Worm (Caenorhabditis elegans) whole organism, young adult: ENCODE results near the gene ceeh-1.

Experiments
- C06A6.2 ChIP-seq: fragments of 200-800 bp; sonication (Bioruptor generic); conservative IDR thresholded peaks from 2 replicates; pipeline ENCODE4 v1.3.6; 2022; ENCODE audit warnings: missing genetic modification characterization, missing compliant biosample characterization
- D2030.7 ChIP-seq: fragments of 200-800 bp; sonication (Bioruptor generic); IDR thresholded peaks from 2 replicates; pipeline ENCODE4 v1.3.6; 2022; ENCODE audit warnings: missing genetic modification reagents, missing genetic modification characterization, missing compliant biosample characterization
- F10E7.11 ChIP-seq: sonication (generic microtip); optimal IDR thresholded peaks from 2 replicates; lab custom pipeline; 2017; ENCODE audit warnings: mild to moderate bottlenecking, missing genetic modification characterization, moderate library complexity, missing compliant biosample characterization
- F22D6.2 ChIP-seq: sonication (generic microtip); optimal IDR thresholded peaks from 2 replicates; lab custom pipeline; 2016; ENCODE audit warnings: mild to moderate bottlenecking, missing genetic modification characterization, missing compliant biosample characterization
- F37B4.10 ChIP-seq: fragments of 200-800 bp; sonication (Bioruptor generic); IDR thresholded peaks from 2 replicates; pipeline ENCODE4 v1.3.6; 2022; ENCODE audit warnings: missing genetic modification characterization, missing compliant biosample characterization
- F39B2.1 ChIP-seq: fragments of 200-800 bp; sonication (Bioruptor generic); IDR thresholded peaks from 2 replicates; pipeline ENCODE4 v1.3.6; 2022; ENCODE audit warnings: missing genetic modification reagents, missing genetic modification characterization, missing compliant biosample characterization
- F55B11.4 ChIP-seq: sonication (generic microtip); optimal IDR thresholded peaks from 2 replicates; lab custom pipeline; 2016; ENCODE audit warnings: missing compliant biosample characterization, missing genetic modification characterization, borderline replicate concordance; ENCODE audit not compliant: insufficient read depth
- F57C9.4 ChIP-seq: sonication (generic microtip); optimal IDR thresholded peaks from 2 replicates; lab custom pipeline; 2017; ENCODE audit warnings: mild to moderate bottlenecking, missing genetic modification characterization, missing compliant biosample characterization
- T26A5.8 ChIP-seq: sonication (generic microtip); optimal IDR thresholded peaks from 2 replicates; lab custom pipeline; 2016; ENCODE audit warnings: missing genetic modification characterization, missing compliant biosample characterization
- Y53F4B.3 ChIP-seq: fragments of 200-800 bp; sonication (Bioruptor generic); IDR thresholded peaks from 2 replicates; pipeline ENCODE4 v1.3.6; 2022; ENCODE audit warnings: missing genetic modification reagents, missing genetic modification characterization, missing compliant biosample characterization
- Y79H2A.3 ChIP-seq: fragments of 200-800 bp; sonication (Bioruptor generic); conservative IDR thresholded peaks from 2 replicates; pipeline ENCODE4 v1.3.6; 2022; ENCODE audit warnings: missing genetic modification reagents, missing genetic modification characterization, missing compliant biosample characterization
- aptf-2 ChIP-seq: fragments of 200-800 bp; sonication (Bioruptor generic); conservative IDR thresholded peaks from 2 replicates; pipeline ENCODE4 v1.3.6; 2022; ENCODE audit warnings: missing genetic modification reagents, missing genetic modification characterization, missing compliant biosample characterization
- athp-1 ChIP-seq: sonication (generic microtip); optimal IDR thresholded peaks from 2 replicates; lab custom pipeline; 2017; ENCODE audit warnings: mild to moderate bottlenecking, missing genetic modification characterization, missing compliant biosample characterization
- attf-3 ChIP-seq: fragments of 200-800 bp; sonication (Bioruptor generic); conservative IDR thresholded peaks from 2 replicates; pipeline ENCODE4 v1.3.6; 2022; ENCODE audit warnings: missing genetic modification reagents, missing genetic modification characterization, missing compliant biosample characterization
- ccch-3 ChIP-seq: fragments of 200-800 bp; sonication (Bioruptor generic); optimal IDR thresholded peaks from 2 replicates; lab custom pipeline; 2018; ENCODE audit warnings: mild to moderate bottlenecking, missing genetic modification characterization, missing compliant biosample characterization
- ceh-100 ChIP-seq: fragments of 200-800 bp; sonication (Bioruptor generic); IDR thresholded peaks from 2 replicates; pipeline ENCODE4 v1.3.6; 2022; ENCODE audit warnings: missing genetic modification reagents, missing genetic modification characterization, missing compliant biosample characterization
- ceh-27 ChIP-seq: fragments of 200-800 bp; sonication (Bioruptor generic); optimal IDR thresholded peaks from 2 replicates; lab custom pipeline; 2018; ENCODE audit warnings: mild to moderate bottlenecking, missing genetic modification characterization, moderate library complexity, missing compliant biosample characterization
- ceh-40 ChIP-seq: fragments of 200-800 bp; sonication (Bioruptor generic); IDR thresholded peaks from 2 replicates; pipeline ENCODE4 v1.3.6; 2022; ENCODE audit warnings: missing genetic modification characterization, missing compliant biosample characterization
- die-1 ChIP-seq: sonication (generic microtip); optimal IDR thresholded peaks from 2 replicates; lab custom pipeline; 2016; ENCODE audit warnings: missing genotype, mild to moderate bottlenecking, missing genetic modification characterization, missing compliant biosample characterization
- fkh-3 ChIP-seq: sonication (generic microtip); optimal IDR thresholded peaks from 2 replicates; lab custom pipeline; 2016; ENCODE audit warnings: mild to moderate bottlenecking, missing genetic modification characterization, missing compliant biosample characterization
- him-1 ChIP-seq: sonication (generic microtip); optimal IDR thresholded peaks from 2 replicates; lab custom pipeline; 2016; ENCODE audit warnings: missing genotype, missing genetic modification reagents, missing genetic modification characterization, missing compliant biosample characterization
- hlh-12 ChIP-seq: sonication (generic microtip); optimal IDR thresholded peaks from 2 replicates; lab custom pipeline; 2016; ENCODE audit warnings: missing genetic modification characterization, missing compliant biosample characterization
- hrde-1 ChIP-seq: sonication (generic microtip); optimal IDR thresholded peaks from 2 replicates; lab custom pipeline; 2016; ENCODE audit warnings: missing genetic modification characterization, mild to moderate bottlenecking, missing compliant biosample characterization, moderate library complexity, missing genotype, missing genetic modification reagents, borderline replicate concordance
- hsf-1 ChIP-seq: fragments of 200-800 bp; sonication (Bioruptor generic); IDR thresholded peaks from 2 replicates; pipeline ENCODE4 v1.3.6; 2022; ENCODE audit warnings: missing genetic modification reagents, missing genetic modification characterization, missing compliant biosample characterization
- lag-1 ChIP-seq: fragments of 200-800 bp; sonication (Bioruptor generic); IDR thresholded peaks from 2 replicates; pipeline ENCODE4 v1.3.6; 2022; ENCODE audit warnings: missing genetic modification reagents, missing genetic modification characterization, missing compliant biosample characterization
- lin-26 ChIP-seq: fragments of 200-800 bp; sonication (Bioruptor generic); IDR thresholded peaks from 2 replicates; pipeline ENCODE4 v1.3.6; 2022; ENCODE audit warnings: missing genetic modification reagents, missing genetic modification characterization, missing compliant biosample characterization
- lir-1 ChIP-seq: fragments of 200-800 bp; sonication (Bioruptor generic); conservative IDR thresholded peaks from 2 replicates; pipeline ENCODE4 v1.3.6; 2022; ENCODE audit warnings: missing genetic modification reagents, missing genetic modification characterization, missing compliant biosample characterization
- lsl-1 ChIP-seq: fragments of 200-800 bp; sonication (Bioruptor generic); optimal IDR thresholded peaks from 2 replicates; lab custom pipeline; 2018; ENCODE audit warnings: mild to moderate bottlenecking, missing genetic modification characterization, moderate library complexity, missing compliant biosample characterization
- lsy-27 ChIP-seq: sonication (generic microtip); optimal IDR thresholded peaks from 2 replicates; lab custom pipeline; 2017; ENCODE audit warnings: missing genetic modification characterization, mild to moderate bottlenecking, missing compliant biosample characterization, antibody characterized with exemption, missing genotype, borderline replicate concordance; ENCODE audit not compliant: insufficient read depth
- madf-10 ChIP-seq: sonication (generic microtip); optimal IDR thresholded peaks from 2 replicates; lab custom pipeline; 2016; ENCODE audit warnings: mild to moderate bottlenecking, missing genetic modification characterization, missing compliant biosample characterization
- madf-3 ChIP-seq: fragments of 200-800 bp; sonication (Bioruptor generic); IDR thresholded peaks from 2 replicates; pipeline ENCODE4 v1.3.6; 2022; ENCODE audit warnings: missing genetic modification reagents, missing genetic modification characterization, missing compliant biosample characterization
- nfya-1 ChIP-seq: sonication (generic microtip); optimal IDR thresholded peaks from 2 replicates; lab custom pipeline; 2017; ENCODE audit warnings: antibody characterized with exemption, missing compliant biosample characterization, missing genetic modification characterization, borderline replicate concordance; ENCODE audit not compliant: insufficient read depth
- nfya-2 ChIP-seq: fragments of 200-800 bp; sonication (Bioruptor generic); IDR thresholded peaks from 2 replicates; pipeline ENCODE4 v1.3.6; 2022; ENCODE audit warnings: missing genetic modification reagents, missing genetic modification characterization, missing compliant biosample characterization
- nhr-120 ChIP-seq: fragments of 200-800 bp; sonication (Bioruptor generic); IDR thresholded peaks from 2 replicates; pipeline ENCODE4 v1.3.6; 2022; ENCODE audit warnings: missing genetic modification characterization, missing compliant biosample characterization
- nhr-90 ChIP-seq: sonication (generic microtip); optimal IDR thresholded peaks from 2 replicates; lab custom pipeline; 2016; ENCODE audit warnings: missing genotype, mild to moderate bottlenecking, missing genetic modification characterization, missing compliant biosample characterization
- sea-2 ChIP-seq: fragments of 200-800 bp; sonication (Bioruptor generic); IDR thresholded peaks from 2 replicates; pipeline ENCODE4 v1.3.6; 2022; ENCODE audit warnings: missing genetic modification characterization, missing compliant biosample characterization
- sptf-2 ChIP-seq: fragments of 200-800 bp; sonication (Bioruptor generic); optimal IDR thresholded peaks from 2 replicates; lab custom pipeline; 2018; ENCODE audit warnings: mild to moderate bottlenecking, missing genetic modification characterization, missing compliant biosample characterization
- tlf-1 ChIP-seq: fragments of 200-800 bp; sonication (Bioruptor generic); optimal IDR thresholded peaks from 2 replicates; lab custom pipeline; 2018; ENCODE audit warnings: mild to moderate bottlenecking, missing genetic modification characterization, missing compliant biosample characterization
- ztf-22 ChIP-seq: fragments of 200-800 bp; sonication (Bioruptor generic); optimal IDR thresholded peaks from 2 replicates; lab custom pipeline; 2018; ENCODE audit warnings: mild to moderate bottlenecking, missing genetic modification characterization, moderate library complexity, missing compliant biosample characterization
- ztf-28 ChIP-seq: fragments of 200-800 bp; sonication (Bioruptor generic); IDR thresholded peaks from 2 replicates; pipeline ENCODE4 v1.3.6; 2022; ENCODE audit warnings: missing genetic modification reagents, missing genetic modification characterization, missing compliant biosample characterization

ceeh-1 gene

DNA sequence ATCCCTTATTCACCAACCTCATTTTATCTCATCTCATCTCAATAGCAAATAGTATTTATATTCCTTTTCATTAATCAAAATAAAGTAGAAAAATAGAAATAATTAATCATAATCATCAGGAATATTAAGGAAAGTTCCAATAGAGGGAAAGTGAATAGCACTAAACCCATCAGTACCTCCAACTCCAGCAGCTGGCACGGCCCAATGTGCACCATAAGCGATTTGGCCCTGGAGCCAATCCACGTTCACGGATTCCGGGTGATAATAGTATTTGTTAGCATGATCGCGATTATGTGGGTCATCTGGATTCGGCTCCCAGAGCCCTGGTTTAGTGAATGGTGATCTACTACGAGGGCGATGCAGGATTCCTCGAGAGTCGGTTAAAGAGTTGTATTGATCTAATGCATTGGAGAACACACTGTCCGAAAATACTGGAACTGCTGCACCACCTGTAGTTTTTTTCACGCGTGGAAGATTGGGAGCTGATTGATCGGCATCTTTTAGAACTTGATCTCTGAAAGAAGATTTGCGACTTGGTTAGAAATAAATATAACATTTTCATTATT lies 3.7 kb upstream of the ceeh-1 start (continued):
- TF ChIP-seq nhr-120 = peak; percentile 92; the same call in 1 of the 2 replicates
- TF ChIP-seq D2030.7 = no peak
- TF ChIP-seq F55B11.4 (tag; lab: Kevin White, UChicago) = no peak
- TF ChIP-seq madf-10 (tag; lab: Kevin White, UChicago) = peak; percentile 81
- TF ChIP-seq lsy-27 (tag; lab: Kevin White, UChicago) = no peak
- TF ChIP-seq ceh-100 (GFP tag; lab: Robert Waterston, UW) = peak; percentile 81
- peak; percentile 69 for TF ChIP-seq attf-3 (GFP tag; lab: Robert Waterston, UW)
- peak; percentile 94 for TF ChIP-seq madf-3 (GFP tag; lab: Robert Waterston, UW)
- TF ChIP-seq F39B2.1 (GFP tag; lab: Robert Waterston, UW) = peak; percentile 72; the same call in 1 of the 2 replicates
- TF ChIP-seq sptf-2 (GFP tag; lab: Kevin White, UChicago) = peak; percentile 77
- 0 out of 2 replicates have a peak, but pooled peaks have one; percentile 78 for TF ChIP-seq lag-1 (GFP tag; lab: Robert Waterston, UW)
- TF ChIP-seq tlf-1 (GFP tag; lab: Kevin White, UChicago) = peak; percentile 92
- peak; percentile 99 for TF ChIP-seq athp-1
- TF ChIP-seq nfya-1 = no peak
- peak; percentile 74 for TF ChIP-seq aptf-2
- peak; percentile 92 for TF ChIP-seq ztf-22
- peak; percentile 81 for TF ChIP-seq ceh-27 (GFP tag; lab: Kevin White, UChicago)
- peak; percentile 77; the same call in 1 of the 2 replicates for TF ChIP-seq lir-1 (GFP tag; lab: Robert Waterston, UW)
- TF ChIP-seq hlh-12 (tag; lab: Kevin White, UChicago) = no peak
- TF ChIP-seq F22D6.2 (tag; lab: Kevin White, UChicago) = peak; percentile 73
- TF ChIP-seq lin-26 (GFP tag; lab: Robert Waterston, UW) = peak; percentile 97
- TF ChIP-seq ceh-40 (GFP tag; lab: Robert Waterston, UW) = peak; percentile 94
- TF ChIP-seq nfya-2 (GFP tag; lab: Robert Waterston, UW) = peak; percentile 93; the same call in 1 of the 2 replicates
- TF ChIP-seq him-1 (tag; lab: Kevin White, UChicago) = no peak
- TF ChIP-seq F37B4.10 (GFP tag; lab: Robert Waterston, UW) = no peak
- peak; percentile 98 for TF ChIP-seq F57C9.4 (tag; lab: Kevin White, UChicago)
- TF ChIP-seq Y79H2A.3 (GFP tag; lab: Robert Waterston, UW) = peak; percentile 90
- peak; percentile 99 for TF ChIP-seq fkh-3 (tag; lab: Kevin White, UChicago)
- TF ChIP-seq die-1 (tag; lab: Kevin White, UChicago) = peak; percentile 54
- TF ChIP-seq T26A5.8 (tag; lab: Kevin White, UChicago) = peak; percentile 97
- TF ChIP-seq Y53F4B.3 (GFP tag; lab: Robert Waterston, UW) = no peak
- peak; percentile 90 for TF ChIP-seq C06A6.2 (GFP tag; lab: Robert Waterston, UW)
- TF ChIP-seq hrde-1 (tag; lab: Kevin White, UChicago) = no peak
- no peak for TF ChIP-seq sea-2 (GFP tag; lab: Robert Waterston, UW)
- peak; percentile 82; the same call in 1 of the 2 replicates for TF ChIP-seq hsf-1 (GFP tag; lab: Robert Waterston, UW)
- TF ChIP-seq ccch-3 = no peak
- TF ChIP-seq F10E7.11 (tag; lab: Kevin White, UChicago) = peak; percentile 98
- no peak for TF ChIP-seq ztf-28 (GFP tag; lab: Robert Waterston, UW)
- TF ChIP-seq lsl-1 (GFP tag; lab: Kevin White, UChicago) = peak; percentile 23
- peak; percentile 88 for TF ChIP-seq nhr-90 (tag; lab: Kevin White, UChicago)
